Fruit fly (Drosophila melanogaster) whole organism, embryonic: ENCODE data around the gene BomT3.

ENCODE experiments used
- Abd-B ChIP-seq: fragments of 200-800 bp; sonication (Bioruptor generic); optimal IDR thresholded peaks from 2 replicates; lab custom pipeline; 2018; ENCODE audit warnings: missing biosample characterization, mild to moderate bottlenecking, missing genetic modification characterization, moderate library complexity
- Adf1 ChIP-seq: fragments of 200-800 bp; sonication (Bioruptor generic); IDR thresholded peaks from 2 replicates; pipeline ENCODE4 v1.3.6; 2022; ENCODE audit warnings: missing biosample characterization, missing genetic modification characterization
- CG10274 ChIP-seq: fragments of 200-800 bp; sonication (Bioruptor generic); optimal IDR thresholded peaks from 3 replicates; lab custom pipeline; 2017; ENCODE audit warnings: missing biosample characterization, mild to moderate bottlenecking, missing genetic modification characterization
- CG12219 ChIP-seq: fragments of 200-800 bp; sonication (Bioruptor generic); optimal IDR thresholded peaks from 3 replicates; lab custom pipeline; 2018; ENCODE audit warnings: missing biosample characterization, mild to moderate bottlenecking, missing genetic modification characterization
- CG12299 ChIP-seq: fragments of 200-800 bp; sonication (Bioruptor generic); optimal IDR thresholded peaks from 2 replicates; lab custom pipeline; 2018; ENCODE audit warnings: missing biosample characterization, mild to moderate bottlenecking, missing genetic modification characterization
- CG13287 ChIP-seq: fragments of 200-800 bp; sonication (Bioruptor generic); IDR thresholded peaks from 2 replicates; pipeline ENCODE4 v1.3.6; 2022; ENCODE audit warnings: missing biosample characterization, missing genetic modification characterization; ENCODE audit not compliant: partially characterized antibody
- CG13424 ChIP-seq: fragments of 200-800 bp; sonication (Bioruptor generic); optimal IDR thresholded peaks from 2 replicates; lab custom pipeline; 2019; ENCODE audit warnings: missing biosample characterization, mild to moderate bottlenecking, missing genetic modification characterization, moderate library complexity
- CG14710 ChIP-seq: fragments of 200-800 bp; sonication (Bioruptor generic); optimal IDR thresholded peaks from 3 replicates; lab custom pipeline; 2019; ENCODE audit warnings: missing biosample characterization, mild to moderate bottlenecking, missing genetic modification characterization, moderate library complexity
- CG14965 ChIP-seq: fragments of 200-800 bp; sonication (Bioruptor generic); optimal IDR thresholded peaks from 2 replicates; lab custom pipeline; 2016; ENCODE audit warnings: missing biosample characterization, missing genetic modification characterization, borderline replicate concordance
- CG1647 ChIP-seq: fragments of 200-800 bp; sonication (Bioruptor generic); optimal IDR thresholded peaks from 3 replicates; lab custom pipeline; 2016; ENCODE audit warnings: missing biosample characterization, missing genetic modification characterization
- CG16815 ChIP-seq: fragments of 200-800 bp; sonication (Bioruptor generic); optimal IDR thresholded peaks from 3 replicates; lab custom pipeline; 2017; ENCODE audit warnings: missing biosample characterization, mild to moderate bottlenecking, missing genetic modification characterization
- CG18476 ChIP-seq: fragments of 200-800 bp; sonication (Bioruptor generic); optimal IDR thresholded peaks from 2 replicates; lab custom pipeline; 2016; ENCODE audit warnings: missing biosample characterization, mild to moderate bottlenecking, missing genetic modification characterization
- CG2202 ChIP-seq: fragments of 200-800 bp; sonication (Bioruptor generic); optimal IDR thresholded peaks from 2 replicates; lab custom pipeline; 2018; ENCODE audit warnings: missing biosample characterization, mild to moderate bottlenecking, missing genetic modification characterization
- CG2875 ChIP-seq: fragments of 200-800 bp; sonication (Bioruptor generic); optimal IDR thresholded peaks from 2 replicates; lab custom pipeline; 2017; ENCODE audit warnings: missing biosample characterization, mild to moderate bottlenecking, missing genetic modification characterization, missing genetic modification reagents
- CG3281 ChIP-seq: fragments of 200-800 bp; sonication (Bioruptor generic); optimal IDR thresholded peaks from 3 replicates; lab custom pipeline; 2017; ENCODE audit warnings: missing biosample characterization, mild to moderate bottlenecking, missing genetic modification characterization
- CG5180 ChIP-seq: fragments of 200-800 bp; sonication (Bioruptor generic); optimal IDR thresholded peaks from 3 replicates; lab custom pipeline; 2017; ENCODE audit warnings: missing biosample characterization, missing genetic modification characterization, mild to moderate bottlenecking, moderate library complexity, missing genetic modification reagents
- CG6272 ChIP-seq: fragments of 200-800 bp; sonication (Bioruptor generic); IDR thresholded peaks from 2 replicates; pipeline ENCODE4 v1.3.6; 2022; ENCODE audit warnings: missing biosample characterization, missing genetic modification characterization
- CG8765 ChIP-seq: fragments of 200-800 bp; sonication (Bioruptor generic); IDR thresholded peaks from 2 replicates; pipeline ENCODE4 v1.3.6; 2022; ENCODE audit warnings: missing biosample characterization, missing genetic modification characterization
- CG9817 ChIP-seq: fragments of 200-800 bp; sonication (Bioruptor generic); optimal IDR thresholded peaks from 2 replicates; lab custom pipeline; 2018; ENCODE audit warnings: missing biosample characterization, mild to moderate bottlenecking, missing genetic modification characterization, moderate library complexity
- Dbx ChIP-seq: fragments of 200-800 bp; sonication (Bioruptor generic); IDR thresholded peaks from 3 replicates; pipeline ENCODE4 v1.3.6; 2022; ENCODE audit warnings: missing biosample characterization, missing genetic modification characterization
- Dref ChIP-seq: fragments of 200-800 bp; sonication (Bioruptor generic); IDR thresholded peaks from 2 replicates; pipeline ENCODE4 v1.3.6; 2022; ENCODE audit warnings: missing biosample characterization, missing genetic modification characterization
- Drgx ChIP-seq: fragments of 200-800 bp; sonication (Bioruptor generic); IDR thresholded peaks from 2 replicates; pipeline ENCODE4 v1.3.6; 2022; ENCODE audit warnings: missing biosample characterization, missing genetic modification characterization
- Elba2 ChIP-seq: fragments of 200-800 bp; sonication (Bioruptor generic); optimal IDR thresholded peaks from 3 replicates; lab custom pipeline; 2016; ENCODE audit warnings: missing biosample characterization, missing genetic modification characterization
- Fer1 ChIP-seq: fragments of 200-800 bp; sonication (Bioruptor generic); optimal IDR thresholded peaks from 2 replicates; lab custom pipeline; 2017; ENCODE audit warnings: missing biosample characterization, mild to moderate bottlenecking, missing genetic modification characterization
- Hmx ChIP-seq: fragments of 200-800 bp; sonication (Bioruptor generic); optimal IDR thresholded peaks from 2 replicates; lab custom pipeline; 2016; ENCODE audit warnings: missing biosample characterization, missing genetic modification characterization
- Kr ChIP-seq: fragments of 200-800 bp; sonication (Bioruptor generic); optimal IDR thresholded peaks from 2 replicates; lab custom pipeline; 2017; ENCODE audit warnings: missing biosample characterization, mild to moderate bottlenecking, missing genetic modification characterization
- Lhr ChIP-seq: fragments of 200-800 bp; sonication (Bioruptor generic); optimal IDR thresholded peaks from 3 replicates; lab custom pipeline; 2017; ENCODE audit warnings: mild to moderate bottlenecking, missing biosample characterization, missing genetic modification reagents, missing genetic modification characterization
- MESR4 ChIP-seq: fragments of 200-800 bp; sonication (Bioruptor generic); optimal IDR thresholded peaks from 2 replicates; lab custom pipeline; 2018; ENCODE audit warnings: missing biosample characterization, mild to moderate bottlenecking, missing genetic modification characterization, moderate library complexity
- NC2α ChIP-seq: fragments of 200-800 bp; sonication (Bioruptor generic); optimal IDR thresholded peaks from 2 replicates; lab custom pipeline; 2016; ENCODE audit warnings: missing biosample characterization, missing genetic modification characterization
- Oaz ChIP-seq: fragments of 200-800 bp; sonication (Bioruptor generic); IDR thresholded peaks from 2 replicates; pipeline ENCODE4 v1.3.6; 2022; ENCODE audit warnings: missing biosample characterization, missing genetic modification characterization
- Opbp ChIP-seq: fragments of 200-800 bp; sonication (Bioruptor generic); IDR thresholded peaks from 3 replicates; pipeline ENCODE4 v1.3.6; 2022; ENCODE audit warnings: missing biosample characterization, missing genetic modification characterization; ENCODE audit not compliant: partially characterized antibody
- ase ChIP-seq: fragments of 200-800 bp; sonication (Bioruptor generic); IDR thresholded peaks from 3 replicates; pipeline ENCODE4 v1.3.6; 2022; ENCODE audit warnings: missing biosample characterization, missing genetic modification characterization
- bab2 ChIP-seq: fragments of 200-800 bp; sonication (Bioruptor generic); optimal IDR thresholded peaks from 2 replicates; lab custom pipeline; 2016; ENCODE audit warnings: missing biosample characterization, missing genetic modification characterization
- bsh ChIP-seq, 2 experiments: fragments of 200-800 bp; sonication (Bioruptor generic); optimal IDR thresholded peaks; 2 replicates each; lab custom pipeline; 2017 to 2018; ENCODE audit warnings: mild to moderate bottlenecking in 2 of 2, missing biosample characterization in 2 of 2, missing genetic modification characterization in 2 of 2, moderate library complexity in 1 of 2
- cad ChIP-seq: fragments of >200 bp; optimal IDR thresholded peaks from 2 replicates; lab custom pipeline; 2017; ENCODE audit warnings: missing biosample characterization, missing genetic modification characterization
- dysf ChIP-seq: fragments of 200-800 bp; sonication (Bioruptor generic); IDR thresholded peaks from 3 replicates; pipeline ENCODE4 v1.3.6; 2022; ENCODE audit warnings: missing biosample characterization, missing genetic modification characterization
- ewg ChIP-seq: fragments of 200-800 bp; sonication (Bioruptor generic); optimal IDR thresholded peaks from 3 replicates; lab custom pipeline; 2017; ENCODE audit warnings: mild to moderate bottlenecking, missing biosample characterization, missing genetic modification reagents, missing genetic modification characterization
- fd96Cb ChIP-seq: fragments of 200-800 bp; sonication (Bioruptor generic); optimal IDR thresholded peaks from 2 replicates; lab custom pipeline; 2018; ENCODE audit warnings: missing biosample characterization, mild to moderate bottlenecking, missing genetic modification characterization, moderate library complexity
- gce ChIP-seq: fragments of 200-800 bp; sonication (Bioruptor generic); IDR thresholded peaks from 3 replicates; pipeline ENCODE4 v1.3.6; 2022; ENCODE audit warnings: missing biosample characterization, missing genetic modification characterization
- gcm ChIP-seq: fragments of 200-800 bp; sonication (Bioruptor generic); optimal IDR thresholded peaks from 2 replicates; lab custom pipeline; 2019; ENCODE audit warnings: missing biosample characterization, mild to moderate bottlenecking, missing genetic modification characterization, moderate library complexity
- insv ChIP-seq, 2 experiments: fragments of 200-800 bp; sonication (Bioruptor generic); optimal IDR thresholded peaks; 3 replicates each; lab custom pipeline; 2016 to 2018; ENCODE audit warnings: missing biosample characterization in 2 of 2, missing genetic modification characterization in 2 of 2
- jigr1 ChIP-seq: fragments of 200-800 bp; sonication (Bioruptor generic); IDR thresholded peaks from 3 replicates; pipeline ENCODE4 v1.3.6; 2022; ENCODE audit warnings: missing biosample characterization, missing genetic modification characterization
- odd ChIP-seq: fragments of 200-800 bp; sonication (Bioruptor generic); optimal IDR thresholded peaks from 2 replicates; lab custom pipeline; 2017; ENCODE audit warnings: missing biosample characterization, mild to moderate bottlenecking, missing genetic modification characterization
- peb ChIP-seq: fragments of 200-800 bp; sonication (Bioruptor generic); IDR thresholded peaks from 2 replicates; pipeline ENCODE4 v1.3.6; 2022; ENCODE audit warnings: missing biosample characterization, missing genetic modification characterization
- pita ChIP-seq: fragments of 200-800 bp; sonication (Bioruptor generic); optimal IDR thresholded peaks from 2 replicates; lab custom pipeline; 2017; ENCODE audit warnings: missing biosample characterization, mild to moderate bottlenecking, missing genetic modification characterization
- slou ChIP-seq: fragments of 200-800 bp; sonication (Bioruptor generic); optimal IDR thresholded peaks from 3 replicates; lab custom pipeline; 2016; ENCODE audit warnings: missing biosample characterization, missing genetic modification characterization
- yki ChIP-seq: fragments of >200 bp; optimal IDR thresholded peaks from 3 replicates; lab custom pipeline; 2018
- zfh1 ChIP-seq: fragments of 200-800 bp; sonication (Bioruptor generic); IDR thresholded peaks from 3 replicates; pipeline ENCODE4 v1.3.6; 2022; ENCODE audit warnings: missing biosample characterization, missing genetic modification characterization

The BomT3 gene

dm6 chr3R:22042283-22042875, 43.8 kb downstream of the BomT3 start (continued):
- TF ChIP-seq MESR4 (GFP tag; lab: Kevin White, UChicago) = no peak
- no peak for TF ChIP-seq jigr1 (GFP tag; lab: Robert Waterston, UW)
- no peak for TF ChIP-seq Lhr (GFP tag; lab: Kevin White, UChicago)

dm6 chr3R:22041625-22042282, 44.4 kb downstream of the BomT3 start, which contains the start of gene how:
Gene how (plus strand): TSS chr3R:22042191.
- TF ChIP-seq ase (no peak), Adf1 (GFP tag; lab: Robert Waterston, UW) (no peak), CG3281 (GFP tag; lab: Kevin White, UChicago) (peak; percentile 47), CG1647 (GFP tag; lab: Kevin White, UChicago) (no peak), Elba2 (GFP tag; lab: Kevin White, UChicago) (no peak), pita (no peak), Fer1 (GFP tag; lab: Kevin White, UChicago) (no peak), CG18476 (GFP tag; lab: Kevin White, UChicago) (no peak), gce (GFP tag; lab: Robert Waterston, UW) (no peak), ewg (GFP tag; lab: Kevin White, UChicago) (no peak), CG12299 (tag; lab: Kevin White, UChicago) (no peak), Hmx (GFP tag; lab: Kevin White, UChicago) (no peak), CG2875 (no peak), gcm (GFP tag; lab: Kevin White, UChicago) (no peak), CG16815 (GFP tag; lab: Kevin White, UChicago) (no peak), CG8765 (GFP tag; lab: Robert Waterston, UW) (no peak), Opbp (GFP tag; lab: Robert Waterston, UW) (0 out of 3 replicates have a peak, but pooled peaks have one; percentile 32), CG13424 (tag; lab: Kevin White, UChicago) (peak; percentile 8), CG2202 (no peak), CG6272 (GFP tag; lab: Robert Waterston, UW) (no peak), CG14965 (GFP tag; lab: Kevin White, UChicago) (no peak), CG9817 (tag; lab: Kevin White, UChicago) (no peak), bsh (GFP tag; optimal IDR thresholded peaks at IDR 0.05; lab: Kevin White, UChicago) (peak in 1 of 2 experiments; percentile 6), Kr (GFP tag; lab: Kevin White, UChicago) (no peak), fd96Cb (tag; lab: Kevin White, UChicago) (no peak), yki (lab: Kevin White, UChicago) (peak; percentile 97), bab2 (no peak), NC2α (peak; percentile 20), cad (GFP tag; lab: Kevin White, UChicago) (no peak), peb (no peak), zfh1 (GFP tag; lab: Robert Waterston, UW) (peak; percentile 41; the same call in 1 of the 3 replicates), Dref (no peak), Abd-B (GFP tag; lab: Kevin White, UChicago) (no peak), CG14710 (tag; lab: Kevin White, UChicago) (peak; percentile 65), insv (GFP tag; optimal IDR thresholded peaks at IDR 0.05; lab: Kevin White, UChicago) (peak in 1 of 2 experiments; percentile 5), CG5180 (GFP tag; lab: Kevin White, UChicago) (no peak), Drgx (GFP tag; lab: Robert Waterston, UW) (no peak), dysf (no peak), CG12219 (GFP tag; lab: Kevin White, UChicago) (peak; percentile 17), Oaz (GFP tag; lab: Robert Waterston, UW) (no peak), CG13287 (peak; percentile 41; the same call in 1 of the 2 replicates), odd (GFP tag; lab: Kevin White, UChicago) (no peak), slou (no peak), Dbx (GFP tag; lab: Robert Waterston, UW) (no peak), CG10274 (GFP tag; lab: Kevin White, UChicago) (no peak)
